Fruit fly (Drosophila melanogaster): Measurements from ENCODE around the gene CG43814.

Gene CG43814

dm6 chr2L:18805637-18806403, 673 bp upstream of the CG43814 start (continued):
- TF ChIP-seq Hr39 (GFP tag; optimal IDR thresholded peaks at IDR 0.05) (peak; percentile 56), achi (GFP tag; optimal IDR thresholded peaks at IDR 0.05) (peak; percentile 25), salr (GFP tag; optimal IDR thresholded peaks at IDR 0.05) (no peak), spab (GFP tag; optimal IDR thresholded peaks at IDR 0.05) (peak; percentile 15), Blimp-1 (GFP tag; optimal IDR thresholded peaks at IDR 0.05) (no peak), acj6 (GFP tag; optimal IDR thresholded peaks at IDR 0.05) (peak; percentile 11), svp (GFP tag) (peak; percentile 81), CG6792 (GFP tag; optimal IDR thresholded peaks at IDR 0.05) (peak; percentile 39), CG31627 (GFP tag; optimal IDR thresholded peaks at IDR 0.05) (peak; percentile 52), vri (GFP tag; optimal IDR thresholded peaks at IDR 0.05) (peak; percentile 37), CG3919 (GFP tag; optimal IDR thresholded peaks at IDR 0.05) (peak; percentile 58), Eip78C (GFP tag) (peak; percentile 75), topi (GFP tag; optimal IDR thresholded peaks at IDR 0.05) (peak; percentile 62)

DNA sequence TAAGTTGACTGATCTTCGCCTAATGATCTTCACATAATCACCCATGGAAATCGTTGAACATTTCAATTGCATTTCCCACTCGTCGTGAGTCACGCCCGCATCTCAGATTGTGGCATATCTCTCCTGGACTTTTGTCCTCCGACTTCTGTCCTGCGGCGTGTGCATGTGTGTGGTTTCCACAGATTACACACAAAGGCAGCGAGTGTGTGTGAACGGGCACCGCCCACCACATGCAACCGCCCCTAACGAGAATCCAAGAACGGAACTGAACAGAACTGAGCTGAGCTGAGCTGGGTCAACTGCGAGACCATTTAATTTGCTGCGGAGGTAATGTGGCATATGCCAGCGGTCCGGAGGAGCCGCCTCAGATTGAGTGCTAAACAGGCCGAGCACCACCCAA, 3.4 kb downstream of the CG43814 start:
- TF ChIP-seq esn (GFP tag; optimal IDR thresholded peaks at IDR 0.05) = no peak

DNA sequence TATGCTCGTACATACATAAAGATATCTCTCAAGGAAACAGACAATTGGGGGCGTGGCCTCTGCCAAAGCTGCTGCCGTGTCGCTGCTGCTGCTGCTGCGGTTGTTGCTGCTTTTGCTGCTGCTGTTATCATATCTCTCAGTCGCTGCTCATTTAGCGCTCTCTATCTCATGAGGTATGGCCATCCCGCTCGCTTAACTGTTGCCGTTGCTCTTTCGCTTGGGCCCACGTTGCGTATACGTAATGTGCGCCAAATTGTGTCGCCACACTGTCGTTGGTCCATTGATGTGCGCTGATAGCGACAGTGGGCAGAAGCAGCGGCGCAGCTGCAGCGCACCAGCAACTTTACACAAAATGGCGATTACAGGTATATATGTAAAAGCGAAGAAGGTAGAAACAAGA, 8.7 kb downstream of the CG43814 start:
- no peak for TF ChIP-seq ss (GFP tag; optimal IDR thresholded peaks at IDR 0.05)
- no peak for TF ChIP-seq Ets96B (tag; optimal IDR thresholded peaks at IDR 0.05)
- no peak for TF ChIP-seq CG3032 (tag; optimal IDR thresholded peaks at IDR 0.05)
- TF ChIP-seq CG15336 (GFP tag; IDR thresholded peaks at IDR 0.05) = no peak
- no peak for TF ChIP-seq acj6 (GFP tag; optimal IDR thresholded peaks at IDR 0.05)
- TF ChIP-seq Eip78C (GFP tag) = peak; percentile 10

- TF ChIP-seq CG15336 (GFP tag; IDR thresholded peaks at IDR 0.05) (0 out of 2 replicates have a peak, but pooled peaks have one; percentile 11), Lpt (GFP tag; optimal IDR thresholded peaks at IDR 0.05) (peak; percentile 2), eg (GFP tag; IDR thresholded peaks at IDR 0.05) (peak; percentile 16; the same call in 1 of the 3 replicates), Sox14 (GFP tag; optimal IDR thresholded peaks at IDR 0.05) (peak; percentile 14), CG31627 (GFP tag; optimal IDR thresholded peaks at IDR 0.05) (no peak), Sox15 (GFP tag; optimal IDR thresholded peaks at IDR 0.05) (no peak), achi (GFP tag; optimal IDR thresholded peaks at IDR 0.05) (peak; percentile 43), vri (GFP tag; optimal IDR thresholded peaks at IDR 0.05) (peak; percentile 67), CG8119 (GFP tag; IDR thresholded peaks at IDR 0.05) (no peak)
Measured at dm6 chr2L:18795917-18796402, 9.2 kb downstream of the CG43814 start.

- TF ChIP-seq CG7368 (GFP tag; optimal IDR thresholded peaks at IDR 0.05) (no peak), CG34406 (GFP tag; optimal IDR thresholded peaks at IDR 0.05) (no peak), ss (GFP tag; optimal IDR thresholded peaks at IDR 0.05) (no peak), Ets21C (GFP tag; optimal IDR thresholded peaks at IDR 0.05) (no peak), vri (GFP tag; optimal IDR thresholded peaks at IDR 0.05) (no peak), Hr38 (GFP tag; optimal IDR thresholded peaks at IDR 0.05) (no peak), CG11294 (GFP tag; IDR thresholded peaks at IDR 0.05) (no peak), CG10669 (GFP tag; optimal IDR thresholded peaks at IDR 0.05) (no peak), dac (GFP tag; optimal IDR thresholded peaks at IDR 0.05) (no peak), Hr4 (GFP tag; optimal IDR thresholded peaks at IDR 0.05) (no peak), CG15336 (GFP tag; IDR thresholded peaks at IDR 0.05) (no peak), fd85E (GFP tag; optimal IDR thresholded peaks at IDR 0.05) (no peak), salr (GFP tag; optimal IDR thresholded peaks at IDR 0.05) (no peak), achi (GFP tag; optimal IDR thresholded peaks at IDR 0.05) (no peak), CG8319 (GFP tag; optimal IDR thresholded peaks at IDR 0.05) (no peak)
Measured at dm6 chr2L:18793243-18793642, 11.9 kb downstream of the CG43814 start.

Measured in whole organism, prepupa.